Worm (Caenorhabditis elegans): ENCODE data around the gene cpg-19.

ce11 chrX:16597791-16598190 is 23.8 kb upstream of the cpg-19 start:
- TF ChIP-seq ama-1 (optimal IDR thresholded peaks at IDR 0.05) (no peak), flt-1 (GFP tag; IDR thresholded peaks at IDR 0.05) (no peak), hmbx-1 (tag; optimal IDR thresholded peaks at IDR 0.05) (no peak), pes-1 (GFP tag; IDR thresholded peaks at IDR 0.05) (no peak), ceh-36 (tag; optimal IDR thresholded peaks at IDR 0.05) (no peak)

All from whole organism, early embryonic.